Worm (Caenorhabditis elegans): ENCODE measurements around the gene W09D10.5.

DNA sequence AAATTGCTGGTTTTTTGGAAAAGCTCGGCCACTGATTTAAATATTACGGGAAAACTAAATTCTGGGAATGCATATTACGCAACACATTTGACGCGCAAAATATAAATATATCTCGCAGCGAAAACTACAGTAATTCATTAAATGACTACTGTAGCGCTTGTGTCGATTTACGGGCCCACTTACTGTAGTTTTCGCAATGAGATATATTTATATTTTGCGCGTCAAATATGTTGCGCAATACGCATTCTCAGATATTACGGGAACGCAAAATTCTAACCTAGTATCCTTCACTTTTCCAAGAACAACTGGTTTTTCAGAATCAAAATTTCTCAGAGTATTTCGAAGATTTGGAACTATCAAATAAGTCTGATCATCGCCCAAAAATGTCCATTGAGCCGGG is 1.7 kb downstream of the W09D10.5 start:
- no peak for TF ChIP-seq hmbx-1 (tag; optimal IDR thresholded peaks at IDR 0.05)
- no peak for TF ChIP-seq ets-7 (tag; optimal IDR thresholded peaks at IDR 0.05)
- TF ChIP-seq tbx-11 (GFP tag; IDR thresholded peaks at IDR 0.05), result no peak
- no peak for TF ChIP-seq ceh-36 (tag; optimal IDR thresholded peaks at IDR 0.05)
- no peak for TF ChIP-seq B0310.2 (tag; optimal IDR thresholded peaks at IDR 0.05)
- no peak for TF ChIP-seq ama-1 (optimal IDR thresholded peaks at IDR 0.05)
- no peak for TF ChIP-seq flt-1 (GFP tag; IDR thresholded peaks at IDR 0.05)
- TF ChIP-seq scrt-1 (GFP tag; IDR thresholded peaks at IDR 0.05), result no peak

Data from whole organism, early embryonic.